Fruit fly (Drosophila melanogaster) whole organism, embryonic: ENCODE data around the gene CG5515.

Experiments used
- BEAF-32 ChIP-seq: fragments of 200-800 bp; sonication (Bioruptor generic); optimal IDR thresholded peaks from 3 replicates; lab custom pipeline; 2017; ENCODE audit warnings: missing biosample characterization, missing genetic modification characterization, mild to moderate bottlenecking, moderate library complexity, missing genetic modification reagents
- Bgb ChIP-seq: fragments of 200-800 bp; sonication (Bioruptor generic); IDR thresholded peaks from 2 replicates; pipeline ENCODE4 v1.3.6; 2022; ENCODE audit warnings: missing biosample characterization, missing genetic modification characterization; ENCODE audit not compliant: partially characterized antibody
- CG11247 ChIP-seq: fragments of 200-800 bp; sonication (Bioruptor generic); IDR thresholded peaks from 2 replicates; pipeline ENCODE4 v1.3.6; 2022; ENCODE audit warnings: missing biosample characterization, missing genetic modification characterization
- CG11456 ChIP-seq: fragments of 200-800 bp; sonication (Bioruptor generic); IDR thresholded peaks from 3 replicates; pipeline ENCODE4 v1.3.6; 2022; ENCODE audit warnings: missing biosample characterization, missing genetic modification characterization
- CG11504 ChIP-seq: fragments of 200-800 bp; sonication (Bioruptor generic); optimal IDR thresholded peaks from 3 replicates; lab custom pipeline; 2019; ENCODE audit warnings: missing biosample characterization, mild to moderate bottlenecking, missing genetic modification characterization, moderate library complexity
- CG11723 ChIP-seq: fragments of 200-800 bp; sonication (Bioruptor generic); optimal IDR thresholded peaks from 2 replicates; lab custom pipeline; 2017; ENCODE audit warnings: missing biosample characterization, mild to moderate bottlenecking, missing genetic modification characterization
- CG12155 ChIP-seq: fragments of 200-800 bp; sonication (Bioruptor generic); optimal IDR thresholded peaks from 3 replicates; lab custom pipeline; 2016; ENCODE audit warnings: missing biosample characterization, missing genetic modification characterization
- CG17186 ChIP-seq: fragments of 200-800 bp; sonication (Bioruptor generic); optimal IDR thresholded peaks from 3 replicates; lab custom pipeline; 2017; ENCODE audit warnings: missing biosample characterization, missing genetic modification reagents, missing genetic modification characterization
- CG17328 ChIP-seq: fragments of 200-800 bp; sonication (Bioruptor generic); IDR thresholded peaks from 2 replicates; pipeline ENCODE4 v1.3.6; 2022; ENCODE audit warnings: missing biosample characterization, missing genetic modification characterization
- CG17385 ChIP-seq: fragments of 200-800 bp; sonication (Bioruptor generic); optimal IDR thresholded peaks from 3 replicates; lab custom pipeline; 2018; ENCODE audit warnings: missing biosample characterization, mild to moderate bottlenecking, missing genetic modification characterization
- CG18011 ChIP-seq: fragments of 200-800 bp; sonication (Bioruptor generic); optimal IDR thresholded peaks from 2 replicates; lab custom pipeline; 2017; ENCODE audit warnings: missing biosample characterization, missing genetic modification characterization, mild to moderate bottlenecking, moderate library complexity, missing genotype
- CG34376 ChIP-seq: fragments of 200-800 bp; sonication (Bioruptor generic); optimal IDR thresholded peaks from 2 replicates; lab custom pipeline; 2018; ENCODE audit warnings: missing biosample characterization, mild to moderate bottlenecking, missing genetic modification characterization
- CG6854 ChIP-seq: fragments of 200-800 bp; sonication (Bioruptor generic); optimal IDR thresholded peaks from 3 replicates; lab custom pipeline; 2017; ENCODE audit warnings: missing biosample characterization, mild to moderate bottlenecking, missing genetic modification characterization
- CG7271 ChIP-seq: fragments of 200-800 bp; sonication (Bioruptor generic); optimal IDR thresholded peaks from 2 replicates; lab custom pipeline; 2018; ENCODE audit warnings: missing biosample characterization, mild to moderate bottlenecking, missing genetic modification characterization, moderate library complexity
- CG7357 ChIP-seq: fragments of 200-800 bp; sonication (Bioruptor generic); IDR thresholded peaks from 3 replicates; pipeline ENCODE4 v1.3.6; 2022; ENCODE audit warnings: missing biosample characterization, missing genetic modification characterization
- CG9932 ChIP-seq: fragments of 200-800 bp; sonication (Bioruptor generic); IDR thresholded peaks from 2 replicates; pipeline ENCODE4 v1.3.6; 2022; ENCODE audit warnings: missing biosample characterization, missing genetic modification characterization
- Deaf1 ChIP-seq: fragments of 200-800 bp; optimal IDR thresholded peaks from 3 replicates; lab custom pipeline; 2019; ENCODE audit warnings: missing biosample characterization, mild to moderate bottlenecking, missing genetic modification characterization, moderate library complexity
- E2f1 ChIP-seq: fragments of 200-800 bp; sonication (Bioruptor generic); IDR thresholded peaks from 2 replicates; pipeline ENCODE4 v1.3.6; 2022; ENCODE audit warnings: missing biosample characterization, missing genetic modification characterization
- ERR ChIP-seq: fragments of 200-800 bp; sonication (Bioruptor generic); optimal IDR thresholded peaks from 2 replicates; lab custom pipeline; 2016; ENCODE audit warnings: missing biosample characterization, missing genetic modification characterization
- Eip74EF ChIP-seq, 2 experiments: fragments of 200-800 bp in 1 of 2; fragments of >200 bp in 1 of 2; sonication (Bioruptor generic) in 1 of 2; optimal IDR thresholded peaks; 2 replicates each; lab custom pipeline; 2017 to 2019; ENCODE audit warnings: missing biosample characterization in 2 of 2, missing genetic modification characterization in 2 of 2, mild to moderate bottlenecking in 1 of 2, moderate library complexity in 1 of 2
- Ets65A ChIP-seq: fragments of 200-800 bp; sonication (Bioruptor generic); peaks from one replicate; lab custom pipeline; 2016; ENCODE audit warnings: missing biosample characterization, missing genetic modification characterization
- H15 ChIP-seq: fragments of 200-800 bp; sonication (Bioruptor generic); IDR thresholded peaks from 3 replicates; pipeline ENCODE4 v1.3.6; 2022; ENCODE audit warnings: missing biosample characterization, missing genetic modification characterization
- NC2α ChIP-seq: fragments of 200-800 bp; sonication (Bioruptor generic); optimal IDR thresholded peaks from 2 replicates; lab custom pipeline; 2016; ENCODE audit warnings: missing biosample characterization, missing genetic modification characterization
- Neu2 ChIP-seq: fragments of 200-800 bp; sonication (Bioruptor generic); optimal IDR thresholded peaks from 3 replicates; lab custom pipeline; 2016; ENCODE audit warnings: missing biosample characterization, missing genetic modification characterization, borderline replicate concordance
- Oaz ChIP-seq: fragments of 200-800 bp; sonication (Bioruptor generic); IDR thresholded peaks from 2 replicates; pipeline ENCODE4 v1.3.6; 2022; ENCODE audit warnings: missing biosample characterization, missing genetic modification characterization
- Optix ChIP-seq: fragments of 200-800 bp; sonication (Bioruptor generic); IDR thresholded peaks from 3 replicates; pipeline ENCODE4 v1.3.6; 2022; ENCODE audit warnings: missing biosample characterization, missing genetic modification characterization
- Ptx1 ChIP-seq: fragments of 200-800 bp; sonication (Bioruptor generic); IDR thresholded peaks from 2 replicates; pipeline ENCODE4 v1.3.6; 2022; ENCODE audit warnings: missing biosample characterization, missing genetic modification characterization
- Scr ChIP-seq: fragments of 200-800 bp; sonication (Bioruptor generic); IDR thresholded peaks from 2 replicates; pipeline ENCODE4 v1.3.6; 2022; ENCODE audit warnings: missing biosample characterization, missing genetic modification characterization; ENCODE audit not compliant: partially characterized antibody
- Sox102F ChIP-seq: fragments of 200-800 bp; sonication (Bioruptor generic); optimal IDR thresholded peaks from 2 replicates; lab custom pipeline; 2018; ENCODE audit warnings: missing biosample characterization, mild to moderate bottlenecking, missing genetic modification characterization, moderate library complexity
- abd-A ChIP-seq: fragments of 200-800 bp; sonication (Bioruptor generic); optimal IDR thresholded peaks from 3 replicates; lab custom pipeline; 2019; ENCODE audit warnings: missing biosample characterization, mild to moderate bottlenecking, missing genetic modification characterization, moderate library complexity
- az2 ChIP-seq: fragments of 200-800 bp; sonication (Bioruptor generic); optimal IDR thresholded peaks from 3 replicates; lab custom pipeline; 2016; ENCODE audit warnings: missing biosample characterization, missing genetic modification characterization
- cato ChIP-seq: fragments of 200-800 bp; sonication (Bioruptor generic); optimal IDR thresholded peaks from 2 replicates; lab custom pipeline; 2016; ENCODE audit warnings: missing biosample characterization, missing genetic modification characterization, borderline replicate concordance
- caup ChIP-seq: fragments of 200-800 bp; sonication (Bioruptor generic); optimal IDR thresholded peaks from 3 replicates; lab custom pipeline; 2017; ENCODE audit warnings: missing biosample characterization, mild to moderate bottlenecking, missing genetic modification characterization, moderate library complexity; ENCODE audit not compliant: severe bottlenecking
- da ChIP-seq: fragments of 200-800 bp; sonication (Bioruptor generic); optimal IDR thresholded peaks from 2 replicates; lab custom pipeline; 2016; ENCODE audit warnings: missing biosample characterization, missing genetic modification characterization
- fu2 ChIP-seq: fragments of 200-800 bp; sonication (Bioruptor generic); optimal IDR thresholded peaks from 2 replicates; lab custom pipeline; 2016; ENCODE audit warnings: missing biosample characterization, missing genetic modification characterization
- gfzf ChIP-seq: fragments of 200-800 bp; sonication (Bioruptor generic); optimal IDR thresholded peaks from 2 replicates; lab custom pipeline; 2016; ENCODE audit warnings: missing biosample characterization, mild to moderate bottlenecking, missing genetic modification characterization, moderate library complexity
- grau ChIP-seq: fragments of 200-800 bp; optimal IDR thresholded peaks from 3 replicates; lab custom pipeline; 2019; ENCODE audit warnings: missing biosample characterization, mild to moderate bottlenecking, missing genetic modification characterization, moderate library complexity
- h ChIP-seq: fragments of >200 bp; optimal IDR thresholded peaks from 2 replicates; lab custom pipeline; 2017
- ken ChIP-seq: fragments of 200-800 bp; sonication (Bioruptor generic); IDR thresholded peaks from 3 replicates; pipeline ENCODE4 v1.3.6; 2022; ENCODE audit warnings: missing biosample characterization, missing genetic modification characterization
- odd ChIP-seq: fragments of 200-800 bp; sonication (Bioruptor generic); optimal IDR thresholded peaks from 2 replicates; lab custom pipeline; 2017; ENCODE audit warnings: missing biosample characterization, mild to moderate bottlenecking, missing genetic modification characterization
- otp ChIP-seq: fragments of 200-800 bp; sonication (Bioruptor generic); IDR thresholded peaks from 3 replicates; pipeline ENCODE4, ENCODE4 v1.3.6; 2022; ENCODE audit warnings: missing biosample characterization, missing genetic modification characterization
- pita ChIP-seq: fragments of 200-800 bp; sonication (Bioruptor generic); optimal IDR thresholded peaks from 2 replicates; lab custom pipeline; 2017; ENCODE audit warnings: missing biosample characterization, mild to moderate bottlenecking, missing genetic modification characterization
- so ChIP-seq: fragments of 200-800 bp; sonication (Bioruptor generic); IDR thresholded peaks from 3 replicates; pipeline ENCODE4 v1.3.6; 2022; ENCODE audit warnings: missing biosample characterization, missing genetic modification characterization
- tap ChIP-seq: fragments of 200-800 bp; optimal IDR thresholded peaks from 3 replicates; lab custom pipeline; 2019; ENCODE audit warnings: missing biosample characterization, mild to moderate bottlenecking, missing genetic modification characterization, moderate library complexity
- tgo ChIP-seq: fragments of 200-800 bp; sonication (Bioruptor generic); IDR thresholded peaks from 3 replicates; pipeline ENCODE4 v1.3.6; 2022; ENCODE audit warnings: missing biosample characterization, missing genetic modification characterization
- trem ChIP-seq: fragments of 200-800 bp; optimal IDR thresholded peaks from 3 replicates; lab custom pipeline; 2019; ENCODE audit warnings: missing biosample characterization, mild to moderate bottlenecking, missing genetic modification characterization, moderate library complexity
- vnd ChIP-seq: fragments of 200-800 bp; sonication (Bioruptor generic); IDR thresholded peaks from 3 replicates; pipeline ENCODE4 v1.3.6; 2022; ENCODE audit warnings: missing biosample characterization, missing genetic modification characterization; ENCODE audit not compliant: partially characterized antibody

Gene CG5515

DNA sequence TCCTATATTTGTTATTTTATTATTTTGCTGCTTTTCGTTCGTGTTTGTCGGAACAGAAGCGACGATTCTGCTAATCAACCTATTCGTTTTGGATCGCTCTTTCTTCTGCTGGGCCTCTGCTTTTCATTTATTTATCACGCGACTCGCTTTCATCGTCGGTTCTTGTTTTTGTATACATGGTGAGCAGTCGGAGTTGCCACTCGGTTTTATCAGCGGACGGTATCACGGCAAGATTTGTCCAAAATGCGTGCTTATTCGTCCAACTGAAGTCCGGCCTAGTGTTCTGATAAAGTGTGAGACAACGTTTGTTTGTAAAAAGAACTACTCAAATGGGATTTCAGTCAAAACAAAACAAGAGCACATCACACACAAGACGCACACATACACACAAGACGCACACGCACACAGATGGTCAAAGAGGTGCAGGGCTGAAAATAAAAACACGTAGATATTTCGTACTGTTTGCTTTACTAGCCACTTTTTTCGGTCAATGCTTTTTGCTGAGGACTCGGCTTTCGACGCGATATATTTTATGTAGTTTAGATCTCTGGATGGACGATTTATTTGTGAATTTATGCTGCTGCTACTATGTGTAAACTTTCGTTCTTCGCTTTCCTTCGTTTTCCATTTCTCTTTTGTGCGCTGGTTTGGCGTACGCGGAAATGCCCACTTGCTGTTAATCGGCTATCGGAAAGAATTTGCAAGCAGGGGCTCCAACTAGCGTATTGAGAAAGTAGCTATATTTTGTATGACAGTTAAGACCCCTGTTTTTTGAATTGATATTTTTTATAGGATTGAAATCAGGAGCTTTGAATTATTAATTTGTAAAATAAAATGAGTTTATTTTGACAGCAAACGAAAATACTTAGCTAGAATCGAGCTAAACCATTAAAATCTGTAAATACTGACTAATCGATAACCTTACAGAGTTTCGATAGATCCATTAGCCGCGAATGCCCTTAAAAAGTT lies 32.9 kb upstream of the CG5515 start, which contains the start of gene twin (continued):
- TF ChIP-seq CG17385 (GFP tag; lab: Kevin White, UChicago) (peak; percentile 18), CG18011 (peak; percentile 44), ken (GFP tag; lab: Robert Waterston, UW) (peak; percentile 64; the same call in 1 of the 3 replicates), Ets65A (GFP tag; lab: Kevin White, UChicago) (peak; percentile 94), odd (GFP tag; lab: Kevin White, UChicago) (no peak), ERR (GFP tag; lab: Kevin White, UChicago) (peak; percentile 3), tap (no peak), az2 (GFP tag; lab: Kevin White, UChicago) (peak; percentile 48), Bgb (GFP tag; lab: Robert Waterston, UW) (peak; percentile 55; the same call in 1 of the 2 replicates), CG7357 (GFP tag; lab: Robert Waterston, UW) (no peak), CG12155 (GFP tag; lab: Kevin White, UChicago) (peak; percentile 51), H15 (GFP tag; lab: Robert Waterston, UW) (peak; percentile 23; the same call in 1 of the 3 replicates), tgo (GFP tag; lab: Robert Waterston, UW) (peak; percentile 15; the same call in 1 of the 3 replicates), caup (peak; percentile 22), CG34376 (GFP tag; lab: Kevin White, UChicago) (peak; percentile 20), CG17186 (GFP tag; lab: Kevin White, UChicago) (peak; percentile 31), NC2α (GFP tag; lab: Kevin White, UChicago) (no peak), Neu2 (GFP tag; lab: Kevin White, UChicago) (no peak), h (lab: Kevin White, UChicago) (no peak), otp (GFP tag; lab: Robert Waterston, UW) (peak; percentile 63; the same call in 2 of the 3 replicates), vnd (GFP tag; lab: Robert Waterston, UW) (peak; percentile 65), CG17328 (GFP tag; lab: Robert Waterston, UW) (peak; percentile 50; the same call in 1 of the 2 replicates), fu2 (GFP tag; lab: Kevin White, UChicago) (peak; percentile 52), cato (GFP tag; lab: Kevin White, UChicago) (no peak), Optix (GFP tag; lab: Robert Waterston, UW) (no peak), grau (tag; lab: Kevin White, UChicago) (peak; percentile 62), abd-A (tag; lab: Kevin White, UChicago) (no peak), so (GFP tag; lab: Robert Waterston, UW) (0 out of 3 replicates have a peak, but pooled peaks have one; percentile 38), gfzf (GFP tag; lab: Kevin White, UChicago) (peak; percentile 33), CG6854 (GFP tag; lab: Kevin White, UChicago) (no peak), BEAF-32 (GFP tag; lab: Kevin White, UChicago) (peak; percentile 85), CG11247 (GFP tag; lab: Robert Waterston, UW) (peak; percentile 45; the same call in 1 of the 2 replicates), E2f1 (GFP tag; lab: Robert Waterston, UW) (0 out of 2 replicates have a peak, but pooled peaks have one; percentile 31), Sox102F (no peak), Scr (GFP tag; lab: Robert Waterston, UW) (peak; percentile 79), pita (GFP tag; lab: Kevin White, UChicago) (no peak), CG9932 (GFP tag; lab: Robert Waterston, UW) (peak; percentile 88), CG7271 (tag; lab: Kevin White, UChicago) (no peak), Oaz (0 out of 2 replicates have a peak, but pooled peaks have one; percentile 40), da (peak; percentile 2), CG11456 (peak; percentile 63; the same call in 2 of the 3 replicates), Deaf1 (peak; percentile 27), trem (tag; lab: Kevin White, UChicago) (peak; percentile 99), Eip74EF (GFP tag; optimal IDR thresholded peaks at IDR 0.05; lab: Kevin White, UChicago) (peak in 1 of 2 experiments; percentile 43), CG11504 (tag; lab: Kevin White, UChicago) (no peak), Ptx1 (peak; percentile 52), CG11723 (peak; percentile 62)
